Worm (Caenorhabditis elegans): Measurements from ENCODE around the gene apc-11.

apc-11 gene

DNA sequence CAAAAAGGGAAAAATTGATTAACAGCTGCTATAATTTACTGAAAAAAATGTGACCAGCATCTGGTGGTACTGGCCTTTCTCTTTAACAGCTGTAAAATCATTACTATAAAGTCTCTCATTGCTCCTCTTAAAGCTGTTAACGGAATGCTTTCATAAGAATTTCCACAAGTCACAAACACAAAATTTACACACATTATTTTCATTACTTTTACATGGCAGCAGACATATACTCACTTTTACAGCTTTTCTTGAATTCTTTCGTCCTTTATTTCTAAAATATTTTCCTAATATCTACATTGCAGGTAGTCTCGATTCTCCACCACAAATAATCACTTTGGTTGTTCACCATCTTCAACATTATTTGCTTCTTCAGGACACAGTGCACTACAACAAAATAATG lies 40.9 kb downstream of the apc-11 start, which contains the start of gene imph-1:
imph-1 (plus strand) TSS at position 301 of the 400 bp plus-strand sequence.
- TF ChIP-seq cnd-1 (tag; optimal IDR thresholded peaks at IDR 0.05) (no peak), ztf-11 (tag; optimal IDR thresholded peaks at IDR 0.05) (no peak), nhr-12 (tag; optimal IDR thresholded peaks at IDR 0.05) (no peak), ces-1 (GFP tag; optimal IDR thresholded peaks at IDR 0.05) (no peak), ham-2 (GFP tag; optimal IDR thresholded peaks at IDR 0.05) (no peak), mep-1 (tag; optimal IDR thresholded peaks at IDR 0.05) (no peak), ceh-43 (GFP tag; optimal IDR thresholded peaks at IDR 0.05) (no peak), drap-1 (GFP tag; optimal IDR thresholded peaks at IDR 0.05) (no peak), unc-120 (tag; optimal IDR thresholded peaks at IDR 0.05; ENCODE audit: poor library complexity, severe bottlenecking) (no peak), ceh-83 (GFP tag; optimal IDR thresholded peaks at IDR 0.05) (no peak), nhr-2 (tag; optimal IDR thresholded peaks at IDR 0.05) (no peak), ceh-39 (tag; optimal IDR thresholded peaks at IDR 0.05) (no peak), nhr-237 (tag; optimal IDR thresholded peaks at IDR 0.05) (no peak), flh-1 (GFP tag; optimal IDR thresholded peaks at IDR 0.05) (no peak), pha-4 (tag; optimal IDR thresholded peaks at IDR 0.05) (no peak), elt-1 (tag; optimal IDR thresholded peaks at IDR 0.05; ENCODE audit: borderline replicate concordance, insufficient read depth) (no peak)

- TF ChIP-seq unc-62 (GFP tag; optimal IDR thresholded peaks at IDR 0.05) (no peak), mls-2 (tag; optimal IDR thresholded peaks at IDR 0.05) (no peak), flh-1 (GFP tag; optimal IDR thresholded peaks at IDR 0.05) (no peak), mab-5 (tag; optimal IDR thresholded peaks at IDR 0.05) (no peak), elt-1 (tag; optimal IDR thresholded peaks at IDR 0.05; ENCODE audit: borderline replicate concordance, insufficient read depth) (no peak), drap-1 (GFP tag; optimal IDR thresholded peaks at IDR 0.05) (no peak), sem-2 (GFP tag; optimal IDR thresholded peaks at IDR 0.05) (no peak), lin-13 (tag; optimal IDR thresholded peaks at IDR 0.05) (no peak), blmp-1 (tag; optimal IDR thresholded peaks at IDR 0.05) (no peak), zip-8 (tag; optimal IDR thresholded peaks at IDR 0.05) (no peak), hlh-1 (tag; optimal IDR thresholded peaks at IDR 0.05) (no peak), ceh-83 (GFP tag; optimal IDR thresholded peaks at IDR 0.05) (no peak), unc-39 (tag; optimal IDR thresholded peaks at IDR 0.05) (no peak), M03D4.4 (tag; optimal IDR thresholded peaks at IDR 0.05) (no peak), snpc-4 (tag; optimal IDR thresholded peaks at IDR 0.05) (no peak), ztf-11 (tag; optimal IDR thresholded peaks at IDR 0.05) (no peak), elt-3 (tag; optimal IDR thresholded peaks at IDR 0.05) (no peak), sptf-1 (tag; optimal IDR thresholded peaks at IDR 0.05) (no peak), nhr-2 (tag; optimal IDR thresholded peaks at IDR 0.05) (no peak)
Observed at ce11 chrIII:4552872-4553271, 41.4 kb downstream of the apc-11 start.

- no peak for TF ChIP-seq unc-62 (GFP tag; optimal IDR thresholded peaks at IDR 0.05)
- peak; percentile 33 for TF ChIP-seq pha-4 (tag; optimal IDR thresholded peaks at IDR 0.05)
- TF ChIP-seq unc-120 (tag; optimal IDR thresholded peaks at IDR 0.05; ENCODE audit: poor library complexity, severe bottlenecking), result no peak
Observed at ce11 chrIII:4551963-4552362, 42.3 kb downstream of the apc-11 start.

- TF ChIP-seq unc-39 (tag; optimal IDR thresholded peaks at IDR 0.05), result no peak
- TF ChIP-seq lin-13 (tag; optimal IDR thresholded peaks at IDR 0.05), result no peak
- TF ChIP-seq ceh-43 (GFP tag; optimal IDR thresholded peaks at IDR 0.05), result no peak
- no peak for TF ChIP-seq mls-2 (tag; optimal IDR thresholded peaks at IDR 0.05)
- TF ChIP-seq unc-120 (tag; optimal IDR thresholded peaks at IDR 0.05; ENCODE audit: poor library complexity, severe bottlenecking), result no peak
- no peak for TF ChIP-seq M03D4.4 (tag; optimal IDR thresholded peaks at IDR 0.05)
- TF ChIP-seq lin-32 (GFP tag; optimal IDR thresholded peaks at IDR 0.05), result no peak
- no peak for TF ChIP-seq elt-1 (tag; optimal IDR thresholded peaks at IDR 0.05; ENCODE audit: borderline replicate concordance, insufficient read depth)
- TF ChIP-seq nhr-12 (tag; optimal IDR thresholded peaks at IDR 0.05), result no peak
- no peak for TF ChIP-seq ceh-83 (GFP tag; optimal IDR thresholded peaks at IDR 0.05)
- TF ChIP-seq ces-1 (GFP tag; optimal IDR thresholded peaks at IDR 0.05), result no peak
- TF ChIP-seq zip-8 (tag; optimal IDR thresholded peaks at IDR 0.05), result no peak
- no peak for TF ChIP-seq mab-5 (tag; optimal IDR thresholded peaks at IDR 0.05)
- TF ChIP-seq nhr-2 (tag; optimal IDR thresholded peaks at IDR 0.05), result no peak
- TF ChIP-seq hlh-1 (tag; optimal IDR thresholded peaks at IDR 0.05), result no peak
- TF ChIP-seq sem-2 (GFP tag; optimal IDR thresholded peaks at IDR 0.05), result no peak
Observed at ce11 chrIII:4548739-4549138, 45.5 kb downstream of the apc-11 start, which contains the start of gene M88.4. TSS of gene M88.4 (plus strand) at chrIII:4549039.

ce11 chrIII:4544959-4545358 lies 49.3 kb downstream of the apc-11 start, which contains the start of gene M88.3:
TSS of gene M88.3 (minus strand) at chrIII:4545059.
- TF ChIP-seq ceh-43 (GFP tag; optimal IDR thresholded peaks at IDR 0.05) (no peak), elt-3 (tag; optimal IDR thresholded peaks at IDR 0.05) (no peak), drap-1 (GFP tag; optimal IDR thresholded peaks at IDR 0.05) (no peak), lsy-2 (tag; optimal IDR thresholded peaks at IDR 0.05) (no peak), ces-1 (GFP tag; optimal IDR thresholded peaks at IDR 0.05) (no peak), pha-4 (tag; optimal IDR thresholded peaks at IDR 0.05) (no peak), nhr-28 (tag; optimal IDR thresholded peaks at IDR 0.05) (no peak), mls-2 (tag; optimal IDR thresholded peaks at IDR 0.05) (no peak), ztf-11 (tag; optimal IDR thresholded peaks at IDR 0.05) (no peak), tbx-8 (GFP tag; optimal IDR thresholded peaks at IDR 0.05) (no peak), mep-1 (tag; optimal IDR thresholded peaks at IDR 0.05) (no peak), M03D4.4 (tag; optimal IDR thresholded peaks at IDR 0.05) (no peak), mab-5 (tag; optimal IDR thresholded peaks at IDR 0.05) (no peak), nhr-76 (tag; optimal IDR thresholded peaks at IDR 0.05) (no peak), ceh-39 (tag; optimal IDR thresholded peaks at IDR 0.05) (no peak), hlh-1 (tag; optimal IDR thresholded peaks at IDR 0.05) (no peak), elt-1 (tag; optimal IDR thresholded peaks at IDR 0.05; ENCODE audit: borderline replicate concordance, insufficient read depth) (no peak), nhr-237 (tag; optimal IDR thresholded peaks at IDR 0.05) (no peak)
